Worm (Caenorhabditis elegans) whole organism, L2 larva: Measurements from ENCODE around the gene lin-33.

Experiments
- C34F6.9 ChIP-seq: fragments of 150-350 bp; optimal IDR thresholded peaks from 2 replicates; lab custom pipeline; 2014; ENCODE audit warnings: missing biosample characterization, missing genetic modification characterization
- F13H6.1 ChIP-seq: sonication (generic microtip); optimal IDR thresholded peaks from 2 replicates; lab custom pipeline; 2016; ENCODE audit warnings: missing genetic modification characterization, missing compliant biosample characterization
- Y55F3AM.14 ChIP-seq: fragments of 200-800 bp; sonication (Bioruptor generic); optimal IDR thresholded peaks from 2 replicates; lab custom pipeline; 2018; ENCODE audit warnings: mild to moderate bottlenecking, missing genetic modification characterization, missing compliant biosample characterization
- ZK546.5 ChIP-seq: sonication (generic microtip); optimal IDR thresholded peaks from 2 replicates; lab custom pipeline; 2017; ENCODE audit warnings: missing biosample characterization, missing genetic modification characterization
- blmp-1 ChIP-seq: sonication (generic microtip); optimal IDR thresholded peaks from 2 replicates; lab custom pipeline; 2017; ENCODE audit warnings: missing genetic modification characterization, mild to moderate bottlenecking, missing compliant biosample characterization, antibody characterized with exemption, moderate library complexity; ENCODE audit not compliant: insufficient read depth
- ceh-82 ChIP-seq: fragments of 150-350 bp; optimal IDR thresholded peaks from 2 replicates; lab custom pipeline; 2014; ENCODE audit warnings: missing biosample characterization, missing genetic modification characterization
- crh-2 ChIP-seq: sonication (generic microtip); optimal IDR thresholded peaks from 2 replicates; lab custom pipeline; 2017; ENCODE audit warnings: missing biosample characterization, missing genetic modification characterization
- dmd-4 ChIP-seq: sonication (generic microtip); optimal IDR thresholded peaks from 2 replicates; lab custom pipeline; 2017; ENCODE audit warnings: missing biosample characterization, missing genetic modification characterization
- elt-1 ChIP-seq: fragments of 150-350 bp; optimal IDR thresholded peaks from 2 replicates; lab custom pipeline; 2014; ENCODE audit warnings: missing biosample characterization, missing genetic modification characterization
- elt-3 ChIP-seq: sonication (generic microtip); optimal IDR thresholded peaks from 2 replicates; lab custom pipeline; 2017; ENCODE audit warnings: missing biosample characterization, missing genetic modification characterization
- lin-13 ChIP-seq: fragments of 150-350 bp; optimal IDR thresholded peaks from 2 replicates; lab custom pipeline; 2014; ENCODE audit warnings: missing biosample characterization, missing genetic modification reagents, missing genetic modification characterization
- lsy-2 ChIP-seq, 2 experiments: fragments of 150-350 bp in 1 of 2; sonication (generic microtip) in 1 of 2; optimal IDR thresholded peaks; 2 replicates each; lab custom pipeline; 2014 to 2017; ENCODE audit warnings: missing biosample characterization in 2 of 2, missing genetic modification characterization in 2 of 2
- mab-5 ChIP-seq: fragments of 150-350 bp; optimal IDR thresholded peaks from 2 replicates; lab custom pipeline; 2014; ENCODE audit warnings: missing biosample characterization, missing genetic modification characterization
- mbf-1 ChIP-seq: sonication (generic microtip); optimal IDR thresholded peaks from 2 replicates; lab custom pipeline; 2017; ENCODE audit warnings: missing biosample characterization, missing genetic modification characterization
- mdl-1 ChIP-seq, 2 experiments: fragments of 150-350 bp in 1 of 2; sonication (generic microtip) in 1 of 2; optimal IDR thresholded peaks; 2 replicates each; lab custom pipeline; 2017; ENCODE audit warnings: missing biosample characterization in 2 of 2, missing genetic modification characterization in 2 of 2
- nhr-10 ChIP-seq: sonication (generic microtip); optimal IDR thresholded peaks from 2 replicates; lab custom pipeline; 2017; ENCODE audit warnings: missing biosample characterization, missing genetic modification characterization
- nhr-11 ChIP-seq: fragments of 150-350 bp; optimal IDR thresholded peaks from 2 replicates; lab custom pipeline; 2014; ENCODE audit warnings: missing biosample characterization, missing genetic modification characterization
- nhr-12 ChIP-seq: fragments of 150-350 bp; optimal IDR thresholded peaks from 2 replicates; lab custom pipeline; 2014; ENCODE audit warnings: missing biosample characterization, missing genetic modification characterization
- nhr-129 ChIP-seq: fragments of 150-350 bp; optimal IDR thresholded peaks from 2 replicates; lab custom pipeline; 2014; ENCODE audit warnings: missing biosample characterization, missing genetic modification characterization
- nhr-21 ChIP-seq: fragments of 150-350 bp; optimal IDR thresholded peaks from 2 replicates; lab custom pipeline; 2014; ENCODE audit warnings: missing biosample characterization, missing genetic modification characterization
- nhr-237 ChIP-seq: fragments of 150-350 bp; optimal IDR thresholded peaks from 2 replicates; lab custom pipeline; 2014; ENCODE audit warnings: missing biosample characterization, missing genetic modification characterization
- nhr-25 ChIP-seq: fragments of 150-350 bp; sonication (generic microtip); optimal IDR thresholded peaks from 3 replicates; lab custom pipeline; 2014; ENCODE audit warnings: missing biosample characterization, missing genetic modification characterization
- nhr-6 ChIP-seq: fragments of 150-350 bp; optimal IDR thresholded peaks from 2 replicates; lab custom pipeline; 2014; ENCODE audit warnings: missing biosample characterization, missing genetic modification characterization
- nhr-77 ChIP-seq: fragments of 150-350 bp; optimal IDR thresholded peaks from 2 replicates; lab custom pipeline; 2014; ENCODE audit warnings: missing biosample characterization, missing genetic modification characterization
- peb-1 ChIP-seq: fragments of 150-350 bp; optimal IDR thresholded peaks from 2 replicates; lab custom pipeline; 2014; ENCODE audit warnings: missing biosample characterization, missing genetic modification characterization
- sma-3 ChIP-seq: sonication (generic microtip); optimal IDR thresholded peaks from 2 replicates; lab custom pipeline; 2016; ENCODE audit warnings: missing genetic modification reagents, missing genetic modification characterization, missing compliant biosample characterization
- sma-9 ChIP-seq, 2 experiments: fragments of 150-350 bp in 1 of 2; sonication (generic microtip) in 1 of 2; optimal IDR thresholded peaks; 2 replicates each; lab custom pipeline; 2014 to 2016; ENCODE audit warnings: missing genetic modification characterization in 2 of 2, mild to moderate bottlenecking in 1 of 2, missing biosample characterization in 1 of 2, missing compliant biosample characterization in 1 of 2, missing genetic modification reagents in 1 of 2, moderate library complexity in 1 of 2
- snpc-4 ChIP-seq: fragments of 150-350 bp; optimal IDR thresholded peaks from 2 replicates; lab custom pipeline; 2014; ENCODE audit warnings: missing biosample characterization, missing genetic modification characterization
- unc-55 ChIP-seq: fragments of 150-350 bp; sonication (generic microtip); optimal IDR thresholded peaks from 3 replicates; lab custom pipeline; 2014; ENCODE audit warnings: missing biosample characterization, missing genetic modification reagents, missing genetic modification characterization
- zag-1 ChIP-seq: fragments of 150-350 bp; optimal IDR thresholded peaks from 2 replicates; lab custom pipeline; 2014; ENCODE audit warnings: missing biosample characterization, missing genetic modification characterization
- ztf-1 ChIP-seq: fragments of 200-800 bp; sonication (Bioruptor generic); conservative IDR thresholded peaks from 2 replicates; pipeline ENCODE4 v1.3.6; 2022; ENCODE audit warnings: missing genetic modification characterization, missing compliant biosample characterization
- ztf-4 ChIP-seq: fragments of 150-350 bp; optimal IDR thresholded peaks from 2 replicates; lab custom pipeline; 2014; ENCODE audit warnings: missing biosample characterization, missing genetic modification characterization

The lin-33 gene

DNA sequence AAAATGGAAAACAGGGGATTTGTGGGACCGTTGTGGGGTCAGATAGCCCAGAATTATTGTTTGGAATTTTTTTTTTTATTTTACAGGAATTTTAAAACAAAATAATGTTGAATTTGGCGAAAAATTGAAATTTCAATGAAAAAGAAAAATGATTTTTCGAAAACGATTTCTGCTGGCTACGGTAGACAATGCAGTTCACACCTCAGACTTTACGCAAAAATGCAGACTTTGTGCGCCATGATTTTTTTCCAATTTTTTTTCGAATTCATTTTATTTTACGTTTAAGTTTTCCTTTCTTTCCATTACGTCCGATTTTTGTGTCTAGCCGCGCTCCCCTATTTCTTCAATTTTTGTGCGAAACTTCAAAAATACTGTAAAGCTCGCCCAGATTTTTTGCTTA is 9.5 kb downstream of the lin-33 start:
- no peak for TF ChIP-seq nhr-237 (tag; lab: Kevin White, UChicago)
- TF ChIP-seq snpc-4 (tag; lab: Kevin White, UChicago), result no peak
- TF ChIP-seq lsy-2 (tag; optimal IDR thresholded peaks at IDR 0.05; lab: Kevin White, UChicago), result peak in 1 of 2 experiments; percentile 44
- no peak for TF ChIP-seq nhr-11 (tag; lab: Kevin White, UChicago)
- no peak for TF ChIP-seq peb-1

DNA sequence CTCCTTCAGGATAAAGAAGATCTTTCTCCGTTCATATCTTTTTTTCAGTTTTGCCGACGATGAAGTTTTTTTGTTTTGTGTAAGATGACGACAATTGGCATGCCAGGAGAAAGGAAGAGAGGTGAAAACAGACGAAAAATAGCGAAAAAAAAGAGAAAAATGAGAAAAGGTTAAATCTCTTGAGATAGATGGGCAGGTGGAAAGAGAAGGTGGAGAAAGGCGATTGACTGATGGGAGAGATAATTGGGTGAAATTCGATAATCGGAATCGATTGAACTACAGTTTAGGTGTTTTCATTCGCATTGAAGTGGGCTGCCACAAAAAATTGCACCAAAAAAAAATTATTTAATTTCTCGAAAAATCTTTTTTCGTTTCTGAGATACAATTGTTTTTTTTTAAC is 10.2 kb downstream of the lin-33 start:
- TF ChIP-seq nhr-25 (tag; lab: Kevin White, UChicago) (peak; percentile 23), zag-1 (no peak), nhr-129 (peak; percentile 50), F13H6.1 (tag; lab: Kevin White, UChicago) (peak; percentile 42), lsy-2 (tag; optimal IDR thresholded peaks at IDR 0.05; lab: Kevin White, UChicago) (peak in 1 of 2 experiments; percentile 20), sma-9 (GFP tag; optimal IDR thresholded peaks at IDR 0.05; lab: Kevin White, UChicago) (peak; percentile 2), sma-9 (tag; optimal IDR thresholded peaks at IDR 0.05; lab: Kevin White, UChicago) (no peak), sma-3 (GFP tag; lab: Kevin White, UChicago) (no peak), blmp-1 (tag; lab: Kevin White, UChicago) (peak; percentile 90), ztf-1 (GFP tag; lab: Robert Waterston, UW) (no peak)

DNA sequence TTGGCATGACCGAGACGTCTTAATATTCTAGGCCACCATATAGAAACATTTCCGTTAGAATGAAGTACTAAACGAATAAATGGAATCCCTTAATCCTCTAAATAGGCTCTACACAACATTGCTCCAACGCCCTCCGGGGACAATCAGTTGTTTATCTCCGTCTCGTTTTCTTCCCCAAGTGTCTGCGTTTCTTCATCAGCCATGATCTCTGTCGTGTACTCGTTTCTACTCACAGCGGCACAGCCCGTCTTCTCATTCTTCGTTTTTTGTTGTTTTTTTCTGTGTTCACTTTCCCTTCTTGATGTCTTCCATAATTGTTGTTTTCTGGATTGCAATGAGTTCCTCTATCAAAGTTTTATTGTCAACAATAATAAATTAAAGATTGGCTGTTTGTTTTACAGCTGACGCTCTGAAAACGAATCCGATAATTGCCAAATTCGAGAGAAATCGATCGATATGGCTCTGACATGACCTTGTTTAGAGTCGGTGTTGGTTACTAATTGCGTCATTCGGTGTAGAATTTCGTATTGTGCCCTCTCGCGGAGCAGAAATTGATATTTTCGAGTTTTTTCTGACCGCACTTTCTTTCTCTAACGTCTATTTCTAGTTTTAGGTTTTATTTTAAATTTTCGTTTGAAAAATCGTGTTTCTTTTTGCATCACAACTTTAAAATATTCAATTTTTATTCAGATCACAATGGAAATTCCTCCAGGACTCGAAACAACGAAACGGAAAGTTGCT is 11.0 kb downstream of the lin-33 start, which contains the start of gene pfkb-1.2:
pfkb-1.2 (plus strand) TSS at position 691 of the 741 bp plus-strand sequence.
- TF ChIP-seq mab-5 (tag; lab: Kevin White, UChicago) (no peak), unc-55 (no peak), dmd-4 (tag; lab: Kevin White, UChicago) (no peak), nhr-77 (no peak), ZK546.5 (no peak), lin-13 (GFP tag; lab: Kevin White, UChicago) (no peak), C34F6.9 (tag; lab: Kevin White, UChicago) (peak; percentile 30), nhr-10 (no peak), nhr-12 (tag; lab: Kevin White, UChicago) (no peak), mdl-1 (tag; optimal IDR thresholded peaks at IDR 0.05; lab: Kevin White, UChicago) (no peak), ztf-4 (tag; lab: Kevin White, UChicago) (no peak), lsy-2 (tag; optimal IDR thresholded peaks at IDR 0.05; lab: Kevin White, UChicago) (peak in 1 of 2 experiments; percentile 14), zag-1 (no peak), nhr-237 (tag; lab: Kevin White, UChicago) (no peak), sma-9 (GFP tag; optimal IDR thresholded peaks at IDR 0.05; lab: Kevin White, UChicago) (no peak), sma-9 (tag; optimal IDR thresholded peaks at IDR 0.05; lab: Kevin White, UChicago) (no peak)
- TF ChIP-seq, all 48 proteins: peak for 2

DNA sequence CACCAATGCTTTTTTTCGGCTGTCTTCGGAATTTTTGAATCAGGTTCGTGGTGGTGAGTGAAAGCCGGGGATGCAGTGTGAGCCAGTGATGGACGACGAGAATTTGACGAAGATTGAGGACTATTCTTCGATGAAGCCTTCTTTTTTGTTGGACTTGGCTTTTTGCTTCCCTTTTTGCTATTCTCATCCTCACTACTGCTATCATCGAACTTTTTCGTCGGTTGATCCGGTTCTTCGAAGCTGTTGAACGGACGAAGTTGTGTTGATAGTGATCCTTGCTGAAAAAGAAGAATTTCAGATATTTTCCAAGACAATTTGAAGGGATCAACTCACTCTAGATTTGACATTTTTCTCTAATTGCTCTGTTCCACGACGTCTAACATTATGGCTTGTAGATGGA is 13.7 kb downstream of the lin-33 start:
- TF ChIP-seq elt-1 (tag; lab: Kevin White, UChicago), result no peak
- no peak for TF ChIP-seq blmp-1 (tag; lab: Kevin White, UChicago)
- TF ChIP-seq nhr-77, result no peak
- no peak for TF ChIP-seq dmd-4 (tag; lab: Kevin White, UChicago)
- no peak for TF ChIP-seq ztf-1 (GFP tag; lab: Robert Waterston, UW)

ce11 chrIV:5945455-5945854 is 15.0 kb downstream of the lin-33 start:
- TF ChIP-seq mab-5 (tag; lab: Kevin White, UChicago), result no peak
- TF ChIP-seq mbf-1 (tag; lab: Kevin White, UChicago), result no peak
- TF ChIP-seq crh-2 (tag; lab: Kevin White, UChicago), result no peak
- no peak for TF ChIP-seq dmd-4 (tag; lab: Kevin White, UChicago)
- no peak for TF ChIP-seq Y55F3AM.14
- TF ChIP-seq nhr-11 (tag; lab: Kevin White, UChicago), result no peak
- no peak for TF ChIP-seq nhr-21 (tag; lab: Kevin White, UChicago)
- TF ChIP-seq elt-3 (tag; lab: Kevin White, UChicago), result no peak
- no peak for TF ChIP-seq ceh-82 (tag; lab: Kevin White, UChicago)
- TF ChIP-seq nhr-129, result no peak
- TF ChIP-seq ZK546.5, result no peak
- TF ChIP-seq ztf-4 (tag; lab: Kevin White, UChicago), result no peak
- no peak for TF ChIP-seq nhr-12 (tag; lab: Kevin White, UChicago)
- no peak for TF ChIP-seq peb-1
- no peak for TF ChIP-seq lsy-2 (tag; optimal IDR thresholded peaks at IDR 0.05; lab: Kevin White, UChicago)
- TF ChIP-seq unc-55, result no peak
- no peak for TF ChIP-seq nhr-6 (tag; lab: Kevin White, UChicago)
